Fruit fly (Drosophila melanogaster) whole organism, embryonic: ENCODE results near the gene Cap-D2.

Source experiments
- BEAF-32 ChIP-seq: fragments of 200-800 bp; sonication (Bioruptor generic); optimal IDR thresholded peaks from 3 replicates; lab custom pipeline; 2017; ENCODE audit warnings: missing biosample characterization, missing genetic modification characterization, mild to moderate bottlenecking, moderate library complexity, missing genetic modification reagents
- CG12155 ChIP-seq: fragments of 200-800 bp; sonication (Bioruptor generic); optimal IDR thresholded peaks from 3 replicates; lab custom pipeline; 2016; ENCODE audit warnings: missing biosample characterization, missing genetic modification characterization
- CG12744 ChIP-seq: fragments of 200-800 bp; sonication (Bioruptor generic); optimal IDR thresholded peaks from 2 replicates; lab custom pipeline; 2016; ENCODE audit warnings: missing biosample characterization, missing genetic modification characterization
- CG13287 ChIP-seq: fragments of 200-800 bp; sonication (Bioruptor generic); IDR thresholded peaks from 2 replicates; pipeline ENCODE4 v1.3.6; 2022; ENCODE audit warnings: missing biosample characterization, missing genetic modification characterization; ENCODE audit not compliant: partially characterized antibody
- CG14014 ChIP-seq: fragments of 200-800 bp; sonication (Bioruptor generic); IDR thresholded peaks from 2 replicates; pipeline ENCODE4 v1.3.6; 2022; ENCODE audit warnings: missing biosample characterization, missing genetic modification characterization
- CG14860 ChIP-seq: fragments of 200-800 bp; sonication (Bioruptor generic); IDR thresholded peaks from 3 replicates; pipeline ENCODE4 v1.3.6; 2022; ENCODE audit warnings: missing biosample characterization, missing genetic modification characterization; ENCODE audit not compliant: partially characterized antibody
- CG16813 ChIP-seq: fragments of 200-800 bp; sonication (Bioruptor generic); IDR thresholded peaks from 3 replicates; pipeline ENCODE4 v1.3.6; 2022; ENCODE audit warnings: missing biosample characterization, missing genetic modification characterization; ENCODE audit not compliant: partially characterized antibody
- CG17829 ChIP-seq: fragments of 200-800 bp; optimal IDR thresholded peaks from 2 replicates; lab custom pipeline; 2019; ENCODE audit warnings: missing biosample characterization, mild to moderate bottlenecking, missing genetic modification characterization, moderate library complexity
- CG18619 ChIP-seq: fragments of 200-800 bp; sonication (Bioruptor generic); optimal IDR thresholded peaks from 3 replicates; lab custom pipeline; 2017; ENCODE audit warnings: missing biosample characterization, mild to moderate bottlenecking, missing genetic modification characterization
- CG2116 ChIP-seq: fragments of 200-800 bp; sonication (Bioruptor generic); optimal IDR thresholded peaks from 3 replicates; lab custom pipeline; 2018; ENCODE audit warnings: missing biosample characterization, mild to moderate bottlenecking, missing genetic modification characterization
- CG2129 ChIP-seq: fragments of 200-800 bp; sonication (Bioruptor generic); IDR thresholded peaks from 2 replicates; pipeline ENCODE4 v1.3.6; 2022; ENCODE audit warnings: missing biosample characterization, missing genetic modification characterization; ENCODE audit not compliant: partially characterized antibody
- CG3838 ChIP-seq: fragments of 200-800 bp; sonication (Bioruptor generic); optimal IDR thresholded peaks from 3 replicates; lab custom pipeline; 2016; ENCODE audit warnings: missing biosample characterization, missing genetic modification characterization
- CG7928 ChIP-seq: fragments of 200-800 bp; sonication (Bioruptor generic); optimal IDR thresholded peaks from 2 replicates; lab custom pipeline; 2017; ENCODE audit warnings: missing biosample characterization, mild to moderate bottlenecking, missing genetic modification characterization
- CG8281 ChIP-seq: fragments of 200-800 bp; sonication (Bioruptor generic); optimal IDR thresholded peaks from 2 replicates; lab custom pipeline; 2018; ENCODE audit warnings: missing biosample characterization, mild to moderate bottlenecking, missing genetic modification characterization, moderate library complexity
- CG8924 ChIP-seq: fragments of 200-800 bp; optimal IDR thresholded peaks from 3 replicates; lab custom pipeline; 2019; ENCODE audit warnings: missing biosample characterization, mild to moderate bottlenecking, missing genetic modification characterization, moderate library complexity
- Chrac-16 ChIP-seq: fragments of 200-800 bp; sonication (Bioruptor generic); optimal IDR thresholded peaks from 3 replicates; lab custom pipeline; 2016; ENCODE audit warnings: missing biosample characterization, missing genetic modification characterization
- Dref ChIP-seq: fragments of 200-800 bp; sonication (Bioruptor generic); IDR thresholded peaks from 2 replicates; pipeline ENCODE4 v1.3.6; 2022; ENCODE audit warnings: missing biosample characterization, missing genetic modification characterization
- Eip74EF ChIP-seq, 2 experiments: fragments of 200-800 bp in 1 of 2; fragments of >200 bp in 1 of 2; sonication (Bioruptor generic) in 1 of 2; optimal IDR thresholded peaks; 2 replicates each; lab custom pipeline; 2017 to 2019; ENCODE audit warnings: missing biosample characterization in 2 of 2, missing genetic modification characterization in 2 of 2, mild to moderate bottlenecking in 1 of 2, moderate library complexity in 1 of 2
- Gsc ChIP-seq: fragments of 200-800 bp; sonication (Bioruptor generic); IDR thresholded peaks from 2 replicates; pipeline ENCODE4 v1.3.6; 2022; ENCODE audit warnings: missing biosample characterization, missing genetic modification characterization
- Jarid2 ChIP-seq: fragments of 200-800 bp; sonication (Bioruptor generic); optimal IDR thresholded peaks from 3 replicates; lab custom pipeline; 2017; ENCODE audit warnings: mild to moderate bottlenecking, missing biosample characterization, missing genetic modification reagents, missing genetic modification characterization
- Lhr ChIP-seq: fragments of 200-800 bp; sonication (Bioruptor generic); optimal IDR thresholded peaks from 3 replicates; lab custom pipeline; 2017; ENCODE audit warnings: mild to moderate bottlenecking, missing biosample characterization, missing genetic modification reagents, missing genetic modification characterization
- MBD-R2 ChIP-seq: fragments of 200-800 bp; sonication (Bioruptor generic); IDR thresholded peaks from 2 replicates; pipeline ENCODE4 v1.3.6; 2022; ENCODE audit warnings: missing biosample characterization, missing genetic modification characterization
- MESR4 ChIP-seq: fragments of 200-800 bp; sonication (Bioruptor generic); optimal IDR thresholded peaks from 2 replicates; lab custom pipeline; 2018; ENCODE audit warnings: missing biosample characterization, mild to moderate bottlenecking, missing genetic modification characterization, moderate library complexity
- Mad ChIP-seq: fragments of 200-800 bp; sonication (Bioruptor generic); optimal IDR thresholded peaks from 2 replicates; lab custom pipeline; 2016; ENCODE audit warnings: missing biosample characterization, missing genetic modification characterization
- Med ChIP-seq: fragments of 200-800 bp; sonication (Bioruptor generic); peaks from one replicate; lab custom pipeline; 2016; ENCODE audit warnings: missing biosample characterization, missing genetic modification characterization, mild to moderate bottlenecking, inconsistent platforms, moderate library complexity
- Oaz ChIP-seq: fragments of 200-800 bp; sonication (Bioruptor generic); IDR thresholded peaks from 2 replicates; pipeline ENCODE4 v1.3.6; 2022; ENCODE audit warnings: missing biosample characterization, missing genetic modification characterization
- Opbp ChIP-seq: fragments of 200-800 bp; sonication (Bioruptor generic); IDR thresholded peaks from 3 replicates; pipeline ENCODE4 v1.3.6; 2022; ENCODE audit warnings: missing biosample characterization, missing genetic modification characterization; ENCODE audit not compliant: partially characterized antibody
- Sry-δ ChIP-seq: fragments of 200-800 bp; sonication (Bioruptor generic); optimal IDR thresholded peaks from 2 replicates; lab custom pipeline; 2016; ENCODE audit warnings: missing biosample characterization, missing genetic modification characterization
- ap ChIP-seq: fragments of 200-800 bp; sonication (Bioruptor generic); IDR thresholded peaks from 2 replicates; pipeline ENCODE4 v1.3.6; 2022; ENCODE audit warnings: missing biosample characterization, missing genetic modification characterization
- ash1 ChIP-seq: fragments of 200-800 bp; sonication (Bioruptor generic); optimal IDR thresholded peaks from 2 replicates; lab custom pipeline; 2018; ENCODE audit warnings: missing biosample characterization, mild to moderate bottlenecking, missing genetic modification characterization
- dati ChIP-seq: fragments of 200-800 bp; sonication (Bioruptor generic); IDR thresholded peaks from 2 replicates; pipeline ENCODE4 v1.3.6; 2022; ENCODE audit warnings: missing biosample characterization, missing genetic modification characterization
- dm ChIP-seq: fragments of 200-800 bp; sonication (Bioruptor generic); optimal IDR thresholded peaks from 3 replicates; lab custom pipeline; 2016; ENCODE audit warnings: missing biosample characterization, missing genetic modification characterization
- dpn ChIP-seq, 2 experiments: fragments of 200-800 bp; sonication (Bioruptor generic); optimal IDR thresholded peaks; 3 replicates each; lab custom pipeline; 2016; ENCODE audit warnings: missing biosample characterization in 2 of 2, missing genetic modification characterization in 2 of 2
- gcm2 ChIP-seq: fragments of 200-800 bp; sonication (Bioruptor generic); optimal IDR thresholded peaks from 2 replicates; lab custom pipeline; 2016; ENCODE audit warnings: missing biosample characterization, missing genetic modification characterization
- hb ChIP-seq: fragments of 200-800 bp; sonication (Bioruptor generic); IDR thresholded peaks from 3 replicates; pipeline ENCODE4 v1.3.6; 2022; ENCODE audit warnings: missing biosample characterization, missing genetic modification characterization; ENCODE audit not compliant: partially characterized antibody
- insv ChIP-seq, 2 experiments: fragments of 200-800 bp; sonication (Bioruptor generic); optimal IDR thresholded peaks; 3 replicates each; lab custom pipeline; 2016 to 2018; ENCODE audit warnings: missing biosample characterization in 2 of 2, missing genetic modification characterization in 2 of 2
- knrl ChIP-seq: fragments of 200-800 bp; sonication (Bioruptor generic); IDR thresholded peaks from 3 replicates; pipeline ENCODE4 v1.3.6; 2022; ENCODE audit warnings: missing biosample characterization, missing genetic modification characterization; ENCODE audit not compliant: partially characterized antibody
- lola ChIP-seq, 3 experiments: fragments of >200 bp in 2 of 3; fragments of 200-800 bp in 1 of 3; sonication (Bioruptor generic) in 1 of 3; optimal IDR thresholded peaks; 2 replicates each; lab custom pipeline; 2017 to 2019; ENCODE audit warnings: missing biosample characterization in 3 of 3, missing genetic modification characterization in 3 of 3, mild to moderate bottlenecking in 1 of 3, moderate library complexity in 1 of 3
- nerfin-2 ChIP-seq: fragments of 200-800 bp; sonication (Bioruptor generic); IDR thresholded peaks from 2 replicates; pipeline ENCODE4 v1.3.6; 2022; ENCODE audit warnings: missing biosample characterization, missing genetic modification characterization; ENCODE audit not compliant: partially characterized antibody
- nom ChIP-seq: fragments of 200-800 bp; sonication (Bioruptor generic); optimal IDR thresholded peaks from 2 replicates; lab custom pipeline; 2017; ENCODE audit warnings: missing biosample characterization, missing genetic modification characterization, mild to moderate bottlenecking, moderate library complexity, missing genetic modification reagents
- odd ChIP-seq: fragments of 200-800 bp; sonication (Bioruptor generic); optimal IDR thresholded peaks from 2 replicates; lab custom pipeline; 2017; ENCODE audit warnings: missing biosample characterization, mild to moderate bottlenecking, missing genetic modification characterization
- p53 ChIP-seq: fragments of 200-800 bp; sonication (Bioruptor generic); optimal IDR thresholded peaks from 2 replicates; lab custom pipeline; 2016; ENCODE audit warnings: missing biosample characterization, missing genetic modification characterization
- pb ChIP-seq: fragments of 200-800 bp; sonication (Bioruptor generic); optimal IDR thresholded peaks from 3 replicates; lab custom pipeline; 2016; ENCODE audit warnings: missing biosample characterization, missing genetic modification characterization
- shn ChIP-seq: fragments of 200-800 bp; sonication (Bioruptor generic); optimal IDR thresholded peaks from 3 replicates; lab custom pipeline; 2016; ENCODE audit warnings: missing biosample characterization, missing genetic modification characterization
- tap ChIP-seq: fragments of 200-800 bp; optimal IDR thresholded peaks from 3 replicates; lab custom pipeline; 2019; ENCODE audit warnings: missing biosample characterization, mild to moderate bottlenecking, missing genetic modification characterization, moderate library complexity
- tio ChIP-seq: fragments of 200-800 bp; sonication (Bioruptor generic); optimal IDR thresholded peaks from 2 replicates; lab custom pipeline; 2017; ENCODE audit warnings: missing biosample characterization, missing genetic modification characterization, inconsistent platforms
- trem ChIP-seq: fragments of 200-800 bp; optimal IDR thresholded peaks from 3 replicates; lab custom pipeline; 2019; ENCODE audit warnings: missing biosample characterization, mild to moderate bottlenecking, missing genetic modification characterization, moderate library complexity
- wdn ChIP-seq: fragments of 200-800 bp; sonication (Bioruptor generic); IDR thresholded peaks from 2 replicates; pipeline ENCODE4 v1.3.6; 2022; ENCODE audit warnings: missing biosample characterization, missing genetic modification characterization

Cap-D2 gene

dm6 chr3R:29725577-29726240 is 50.3 kb downstream of the Cap-D2 start, which contains the start of gene Kul (continued):
- TF ChIP-seq MBD-R2 (GFP tag; lab: Robert Waterston, UW) = peak; percentile 49
- TF ChIP-seq insv (GFP tag; optimal IDR thresholded peaks at IDR 0.05; lab: Kevin White, UChicago) = peak in 1 of 2 experiments; percentile 14
- TF ChIP-seq CG14014 (GFP tag; lab: Robert Waterston, UW) = peak; percentile 47; the same call in 1 of the 2 replicates
- no peak for TF ChIP-seq Eip74EF (GFP tag; optimal IDR thresholded peaks at IDR 0.05; lab: Kevin White, UChicago)
- peak; percentile 63; the same call in 2 of the 3 replicates for TF ChIP-seq Opbp
- no peak for TF ChIP-seq p53 (GFP tag; lab: Kevin White, UChicago)
- peak; percentile 1 for TF ChIP-seq Chrac-16
- TF ChIP-seq ap (GFP tag; lab: Robert Waterston, UW) = 0 out of 2 replicates have a peak, but pooled peaks have one; percentile 15
- no peak for TF ChIP-seq CG12744 (GFP tag; lab: Kevin White, UChicago)
- peak; percentile 50; the same call in 2 of the 3 replicates for TF ChIP-seq CG16813
- TF ChIP-seq hb (GFP tag; lab: Robert Waterston, UW) = no peak
- TF ChIP-seq nerfin-2 = no peak
- no peak for TF ChIP-seq CG14860 (GFP tag; lab: Robert Waterston, UW)
- no peak for TF ChIP-seq wdn
- TF ChIP-seq CG7928 (GFP tag; lab: Kevin White, UChicago) = peak; percentile 2
- TF ChIP-seq CG12155 = peak; percentile 12
- peak; percentile 84 for TF ChIP-seq Med (GFP tag; lab: Kevin White, UChicago)
- TF ChIP-seq CG2129 (GFP tag; lab: Robert Waterston, UW) = no peak
- TF ChIP-seq CG8281 (tag; lab: Kevin White, UChicago) = no peak
- peak; percentile 9 for TF ChIP-seq gcm2
- TF ChIP-seq odd (GFP tag; lab: Kevin White, UChicago) = no peak
- TF ChIP-seq CG13287 (GFP tag; lab: Robert Waterston, UW) = peak; percentile 20; the same call in 1 of the 2 replicates
- TF ChIP-seq tio = no peak
- peak; percentile 26 for TF ChIP-seq dm (GFP tag; lab: Kevin White, UChicago)
- TF ChIP-seq BEAF-32 = peak; percentile 30
- peak; percentile 45 for TF ChIP-seq Dref (GFP tag; lab: Robert Waterston, UW)
- no peak for TF ChIP-seq CG3838
- TF ChIP-seq dpn (GFP tag; optimal IDR thresholded peaks at IDR 0.05; lab: Kevin White, UChicago) = peak; percentile 5 to 41
- TF ChIP-seq CG18619 (GFP tag; lab: Kevin White, UChicago) = peak; percentile 18
- no peak for TF ChIP-seq Mad (GFP tag; lab: Kevin White, UChicago)
- TF ChIP-seq ash1 = no peak
- peak; percentile 4 for TF ChIP-seq Jarid2
- TF ChIP-seq MESR4 (GFP tag; lab: Kevin White, UChicago) = peak; percentile 45
- peak; percentile 40 for TF ChIP-seq Sry-δ (GFP tag; lab: Kevin White, UChicago)
- TF ChIP-seq CG17829 (tag; lab: Kevin White, UChicago) = peak; percentile 28
- TF ChIP-seq Oaz (GFP tag; lab: Robert Waterston, UW) = no peak
- no peak for TF ChIP-seq lola (GFP tag; optimal IDR thresholded peaks at IDR 0.05; lab: Kevin White, UChicago)
- TF ChIP-seq CG2116 (GFP tag; lab: Kevin White, UChicago) = peak; percentile 49
- no peak for TF ChIP-seq CG8924 (tag; lab: Kevin White, UChicago)
- no peak for TF ChIP-seq Gsc (GFP tag; lab: Robert Waterston, UW)
- peak; percentile 27 for TF ChIP-seq trem
- no peak for TF ChIP-seq shn (GFP tag; lab: Kevin White, UChicago)
- peak; percentile 91 for TF ChIP-seq nom (GFP tag; lab: Kevin White, UChicago)
- peak; percentile 47 for TF ChIP-seq pb
- peak; percentile 50 for TF ChIP-seq Lhr (GFP tag; lab: Kevin White, UChicago)
- no peak for TF ChIP-seq dati (GFP tag; lab: Robert Waterston, UW)
- TF ChIP-seq tap (tag; lab: Kevin White, UChicago) = no peak
- peak; percentile 28; the same call in 1 of the 3 replicates for TF ChIP-seq knrl (GFP tag; lab: Robert Waterston, UW)
